Worm (Caenorhabditis elegans) whole organism, L1 larva: ENCODE results near the gene rod-1.

Experiments
- C04F5.9 ChIP-seq: sonication (generic microtip); optimal IDR thresholded peaks from 2 replicates; lab custom pipeline; 2016; ENCODE audit warnings: missing genetic modification characterization, missing compliant biosample characterization
- Y116A8C.19 ChIP-seq: sonication (generic microtip); optimal IDR thresholded peaks from 2 replicates; lab custom pipeline; 2016; ENCODE audit warnings: missing compliant biosample characterization, missing genetic modification characterization, borderline replicate concordance
- aha-1 ChIP-seq: fragments of 150-350 bp; optimal IDR thresholded peaks from 2 replicates; lab custom pipeline; 2014; ENCODE audit warnings: missing biosample characterization, missing genetic modification characterization
- alr-1 ChIP-seq: fragments of 200-800 bp; sonication (Bioruptor generic); optimal IDR thresholded peaks from 2 replicates; lab custom pipeline; 2018; ENCODE audit warnings: borderline replicate concordance, mild to moderate bottlenecking, missing genetic modification characterization, missing compliant biosample characterization
- ama-1 ChIP-seq: fragments of 150-350 bp; optimal IDR thresholded peaks from 2 replicates; lab custom pipeline; 2014
- blmp-1 ChIP-seq: fragments of 150-350 bp; optimal IDR thresholded peaks from 2 replicates; lab custom pipeline; 2014; ENCODE audit warnings: missing biosample characterization, missing genetic modification characterization
- ceh-8 ChIP-seq: fragments of 200-800 bp; sonication (Bioruptor generic); optimal IDR thresholded peaks from 2 replicates; lab custom pipeline; 2018; ENCODE audit warnings: mild to moderate bottlenecking, missing genetic modification characterization, moderate library complexity, missing compliant biosample characterization
- ceh-90 ChIP-seq: sonication (generic microtip); optimal IDR thresholded peaks from 2 replicates; lab custom pipeline; 2016; ENCODE audit warnings: missing genetic modification characterization, missing compliant biosample characterization
- ces-1 ChIP-seq: fragments of 150-350 bp; optimal IDR thresholded peaks from 2 replicates; lab custom pipeline; 2014; ENCODE audit warnings: missing biosample characterization, missing genetic modification reagents, missing genetic modification characterization
- dpl-1 ChIP-seq, 3 experiments: fragments of 150-350 bp in 2 of 3; sonication (generic microtip) in 1 of 3; optimal IDR thresholded peaks; 2 replicates each; lab custom pipeline; 2014 to 2017; ENCODE audit warnings: missing biosample characterization in 3 of 3, missing genetic modification characterization in 3 of 3, missing genetic modification reagents in 3 of 3
- dsc-1 ChIP-seq: sonication (generic microtip); optimal IDR thresholded peaks from 2 replicates; lab custom pipeline; 2016; ENCODE audit warnings: mild to moderate bottlenecking, missing genetic modification characterization, missing compliant biosample characterization
- egl-13 ChIP-seq: sonication (generic microtip); optimal IDR thresholded peaks from 2 replicates; lab custom pipeline; 2016; ENCODE audit warnings: missing genotype, missing genetic modification reagents, missing genetic modification characterization, missing compliant biosample characterization
- egl-27 ChIP-seq, 2 experiments: fragments of 150-350 bp in 1 of 2; sonication (generic microtip); optimal IDR thresholded peaks; 3 replicates each; lab custom pipeline; 2017 to 2018; ENCODE audit warnings: missing biosample characterization in 2 of 2, missing genetic modification characterization in 2 of 2, missing genetic modification reagents in 2 of 2
- ets-5 ChIP-seq: fragments of 200-800 bp; sonication (Bioruptor generic); IDR thresholded peaks from 2 replicates; pipeline ENCODE4 v1.3.6; 2022; ENCODE audit warnings: missing genetic modification characterization, missing compliant biosample characterization
- fkh-8 ChIP-seq: sonication (generic microtip); optimal IDR thresholded peaks from 2 replicates; lab custom pipeline; 2016; ENCODE audit warnings: mild to moderate bottlenecking, missing genetic modification characterization, missing compliant biosample characterization
- hpl-2 ChIP-seq: fragments of 150-350 bp; optimal IDR thresholded peaks from 2 replicates; lab custom pipeline; 2014; ENCODE audit warnings: missing biosample characterization, missing genetic modification reagents, missing genetic modification characterization
- jun-1 ChIP-seq: fragments of 150-350 bp; optimal IDR thresholded peaks from 2 replicates; lab custom pipeline; 2014; ENCODE audit warnings: missing biosample characterization, missing genetic modification reagents, missing genetic modification characterization
- lin-13 ChIP-seq: fragments of 150-350 bp; optimal IDR thresholded peaks from 2 replicates; lab custom pipeline; 2014; ENCODE audit warnings: missing biosample characterization, missing genetic modification reagents, missing genetic modification characterization
- lin-15B ChIP-seq: fragments of 150-350 bp; sonication (generic microtip); optimal IDR thresholded peaks from 3 replicates; lab custom pipeline; 2014; ENCODE audit warnings: missing biosample characterization, missing genetic modification characterization
- lin-35 ChIP-seq, 2 experiments: fragments of 150-350 bp; optimal IDR thresholded peaks; 2 replicates each; lab custom pipeline; 2014; ENCODE audit warnings: missing biosample characterization in 2 of 2, missing genetic modification characterization in 2 of 2, missing genetic modification reagents in 2 of 2
- lsy-2 ChIP-seq, 2 experiments: fragments of 150-350 bp; optimal IDR thresholded peaks; 2 replicates each; lab custom pipeline; 2014; ENCODE audit warnings: missing biosample characterization in 2 of 2, missing genetic modification characterization in 2 of 2
- mab-9 ChIP-seq: fragments of 200-800 bp; sonication (Bioruptor generic); IDR thresholded peaks from 2 replicates; pipeline ENCODE4 v1.3.6; 2022; ENCODE audit warnings: missing genetic modification reagents, missing genetic modification characterization, missing compliant biosample characterization
- nhr-71 ChIP-seq: sonication (generic microtip); optimal IDR thresholded peaks from 2 replicates; lab custom pipeline; 2016; ENCODE audit warnings: mild to moderate bottlenecking, missing genetic modification characterization, moderate library complexity, missing compliant biosample characterization
- nhr-85 ChIP-seq: sonication (generic microtip); peaks from one replicate; lab custom pipeline; 2016; ENCODE audit warnings: missing genetic modification characterization, inconsistent platforms, missing compliant biosample characterization
- pax-3 ChIP-seq: fragments of 200-800 bp; sonication (Bioruptor generic); optimal IDR thresholded peaks from 2 replicates; lab custom pipeline; 2018; ENCODE audit warnings: mild to moderate bottlenecking, missing genetic modification characterization, moderate library complexity, missing compliant biosample characterization
- rnt-1 ChIP-seq: sonication (generic microtip); optimal IDR thresholded peaks from 2 replicates; lab custom pipeline; 2016; ENCODE audit warnings: mild to moderate bottlenecking, missing genetic modification characterization, moderate library complexity, missing compliant biosample characterization
- sox-4 ChIP-seq: sonication (generic microtip); optimal IDR thresholded peaks from 2 replicates; lab custom pipeline; 2016; ENCODE audit warnings: missing genetic modification characterization, missing compliant biosample characterization
- sptf-1 ChIP-seq: fragments of 150-350 bp; optimal IDR thresholded peaks from 2 replicates; lab custom pipeline; 2014; ENCODE audit warnings: missing biosample characterization, missing genetic modification characterization
- sup-37 ChIP-seq: fragments of 200-800 bp; sonication (Bioruptor generic); optimal IDR thresholded peaks from 2 replicates; lab custom pipeline; 2018; ENCODE audit warnings: mild to moderate bottlenecking, missing genetic modification characterization, missing compliant biosample characterization
- tbx-2 ChIP-seq: sonication (generic microtip); optimal IDR thresholded peaks from 2 replicates; lab custom pipeline; 2016; ENCODE audit warnings: missing genetic modification characterization, missing compliant biosample characterization
- tlp-1 ChIP-seq: fragments of 150-350 bp; optimal IDR thresholded peaks from 2 replicates; lab custom pipeline; 2014; ENCODE audit warnings: missing biosample characterization, missing genetic modification characterization
- unc-30 ChIP-seq: sonication (generic microtip); optimal IDR thresholded peaks from 2 replicates; lab custom pipeline; 2017; ENCODE audit warnings: missing biosample characterization, missing genetic modification characterization
- unc-62 ChIP-seq: fragments of 150-350 bp; optimal IDR thresholded peaks from 2 replicates; lab custom pipeline; 2014; ENCODE audit warnings: missing biosample characterization, missing genetic modification reagents, missing genetic modification characterization
- unc-86 ChIP-seq: sonication (generic microtip); optimal IDR thresholded peaks from 2 replicates; lab custom pipeline; 2016; ENCODE audit warnings: missing genetic modification characterization, missing compliant biosample characterization
- zag-1 ChIP-seq: fragments of 150-350 bp; optimal IDR thresholded peaks from 2 replicates; lab custom pipeline; 2014; ENCODE audit warnings: missing biosample characterization, missing genetic modification characterization
- zip-4 ChIP-seq: fragments of 200-800 bp; sonication (Bioruptor generic); optimal IDR thresholded peaks from 2 replicates; lab custom pipeline; 2018; ENCODE audit warnings: mild to moderate bottlenecking, missing genetic modification characterization, moderate library complexity, missing compliant biosample characterization
- ztf-4 ChIP-seq: fragments of 150-350 bp; optimal IDR thresholded peaks from 2 replicates; lab custom pipeline; 2014; ENCODE audit warnings: missing biosample characterization, missing genetic modification characterization

rod-1 gene

DNA sequence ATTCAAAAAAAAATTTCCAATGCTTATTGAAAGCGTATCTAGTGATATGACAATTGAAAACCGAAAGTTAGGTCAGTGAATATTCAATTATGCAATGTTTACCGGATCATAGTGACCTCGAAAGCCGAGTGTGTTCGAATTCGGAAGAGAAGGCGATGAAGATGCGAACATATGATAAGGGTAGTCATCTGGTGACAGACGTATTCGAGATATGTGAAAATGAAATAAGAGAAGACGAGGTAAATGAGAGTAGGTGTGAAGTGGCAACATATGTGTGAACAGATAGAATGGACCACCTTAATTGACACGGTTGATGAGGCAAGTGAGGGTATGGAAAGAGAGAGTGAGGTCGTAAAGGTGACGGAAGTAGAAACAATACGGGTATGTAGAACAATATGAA lies 23.4 kb upstream of the rod-1 start:
- TF ChIP-seq sox-4 (tag; lab: Kevin White, UChicago): no peak
- peak; percentile 60 for TF ChIP-seq blmp-1 (tag; lab: Kevin White, UChicago)
- no peak for TF ChIP-seq lin-35 (GFP tag; optimal IDR thresholded peaks at IDR 0.05; lab: Kevin White, UChicago)
- TF ChIP-seq alr-1: no peak
- TF ChIP-seq ztf-4 (tag; lab: Kevin White, UChicago): no peak

DNA sequence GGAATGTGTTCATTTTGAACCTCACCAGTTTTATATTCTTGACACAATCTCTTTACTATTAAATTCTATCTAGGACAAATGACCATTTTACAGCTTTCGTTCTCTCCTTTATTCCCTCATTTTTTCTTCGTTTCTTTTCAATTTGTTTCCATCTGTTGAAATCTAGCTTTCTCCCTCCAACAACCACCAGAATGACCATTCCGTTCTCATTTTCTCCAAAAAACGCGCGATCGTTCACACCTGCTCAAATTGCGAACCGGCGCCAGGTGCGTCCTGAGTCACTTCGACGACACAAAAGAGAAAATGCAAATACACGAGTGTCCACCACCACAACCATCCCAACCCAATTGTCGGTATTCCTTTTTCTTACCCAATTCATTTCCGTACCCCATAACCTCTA lies 22.0 kb upstream of the rod-1 start, which contains the start of gene F13B6.1:
F13B6.1 (plus strand) TSS at position 301 of the 400 bp plus-strand sequence.
- no peak for TF ChIP-seq Y116A8C.19 (tag; lab: Kevin White, UChicago)
- TF ChIP-seq unc-62 (GFP tag; lab: Kevin White, UChicago): no peak
- TF ChIP-seq alr-1: no peak
- no peak for TF ChIP-seq ceh-8 (GFP tag; lab: Kevin White, UChicago)
- no peak for TF ChIP-seq unc-86
- TF ChIP-seq pax-3: no peak
- no peak for TF ChIP-seq jun-1 (tag; lab: Kevin White, UChicago)
- TF ChIP-seq tlp-1: no peak
- no peak for TF ChIP-seq unc-30 (tag; lab: Kevin White, UChicago)
- TF ChIP-seq lin-13 (GFP tag; lab: Kevin White, UChicago): no peak
- no peak for TF ChIP-seq ceh-90 (tag; lab: Kevin White, UChicago)
- no peak for TF ChIP-seq ama-1 (lab: Kevin White, UChicago)
- no peak for TF ChIP-seq mab-9
- TF ChIP-seq tbx-2: no peak
- no peak for TF ChIP-seq C04F5.9 (tag; lab: Kevin White, UChicago)

DNA sequence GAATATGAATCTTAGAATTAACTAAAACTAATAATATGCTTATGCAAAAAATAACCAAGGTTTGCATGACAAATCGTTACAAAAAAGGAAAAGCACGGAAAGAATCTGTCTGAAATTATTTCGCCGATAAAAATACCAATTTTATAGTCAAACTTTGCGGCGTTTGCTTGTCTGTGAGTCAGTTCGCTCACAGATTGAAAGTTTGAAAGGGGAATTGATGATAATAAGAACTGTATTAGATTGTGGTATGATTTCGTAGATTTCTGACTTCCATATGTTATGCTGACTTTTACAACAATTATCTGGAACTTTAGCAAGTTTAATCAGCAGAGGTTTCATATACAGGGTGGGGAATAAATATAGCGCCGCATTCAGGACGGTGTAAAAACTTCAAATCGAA lies 18.0 kb upstream of the rod-1 start, which contains the start of gene F13B6.2:
F13B6.2 (minus strand) TSS at position 101 of the 400 bp plus-strand sequence.
- no peak for TF ChIP-seq nhr-85 (tag; lab: Kevin White, UChicago)
- no peak for TF ChIP-seq sup-37 (GFP tag; lab: Kevin White, UChicago)
- TF ChIP-seq ceh-90 (tag; lab: Kevin White, UChicago): no peak
- no peak for TF ChIP-seq unc-30 (tag; lab: Kevin White, UChicago)
- no peak for TF ChIP-seq fkh-8 (tag; lab: Kevin White, UChicago)
- no peak for TF ChIP-seq sptf-1 (tag; lab: Kevin White, UChicago)
- TF ChIP-seq blmp-1 (tag; lab: Kevin White, UChicago): no peak
- TF ChIP-seq jun-1 (tag; lab: Kevin White, UChicago): no peak
- no peak for TF ChIP-seq zag-1
- no peak for TF ChIP-seq nhr-71 (tag; lab: Kevin White, UChicago)
- no peak for TF ChIP-seq aha-1
- TF ChIP-seq ces-1: no peak
- no peak for TF ChIP-seq lin-13 (GFP tag; lab: Kevin White, UChicago)
- TF ChIP-seq lsy-2 (tag; optimal IDR thresholded peaks at IDR 0.05; lab: Kevin White, UChicago): no peak
- TF ChIP-seq rnt-1: no peak
- TF ChIP-seq egl-27 (tag; optimal IDR thresholded peaks at IDR 0.05; lab: Kevin White, UChicago): no peak
- TF ChIP-seq ets-5 (GFP tag; lab: Robert Waterston, UW): no peak
- TF ChIP-seq dpl-1 (GFP tag; optimal IDR thresholded peaks at IDR 0.05; lab: Kevin White, UChicago): no peak
- TF ChIP-seq dsc-1: no peak
- TF ChIP-seq, all 84 proteins: peak for 0

DNA sequence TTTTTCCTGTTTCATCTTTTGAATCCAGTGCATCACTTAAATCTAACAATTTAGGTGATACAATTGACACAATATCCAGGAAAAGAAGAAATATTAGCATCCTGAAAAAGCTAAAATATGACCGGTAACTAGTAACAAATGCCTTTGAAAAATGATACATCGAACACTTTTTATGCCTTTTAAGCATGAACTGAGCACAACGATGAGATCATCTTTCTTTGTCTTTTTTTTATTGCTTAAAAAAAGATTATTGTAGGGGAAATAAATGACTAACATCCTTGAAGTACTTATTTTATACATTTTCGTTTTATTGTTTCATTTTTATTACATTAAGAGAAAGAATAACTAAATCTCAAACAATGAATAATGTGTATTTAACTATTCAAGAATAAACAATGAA lies 12.4 kb upstream of the rod-1 start, which contains the start of gene F13B6.3:
F13B6.3 (minus strand) TSS at position 101 of the 400 bp plus-strand sequence.
- no peak for TF ChIP-seq lin-15B
- no peak for TF ChIP-seq egl-13 (tag; lab: Kevin White, UChicago)
- no peak for TF ChIP-seq ama-1 (lab: Kevin White, UChicago)
- TF ChIP-seq zip-4 (GFP tag; lab: Kevin White, UChicago): no peak
- no peak for TF ChIP-seq ceh-90 (tag; lab: Kevin White, UChicago)
- TF ChIP-seq mab-9: no peak
- TF ChIP-seq hpl-2 (GFP tag; lab: Kevin White, UChicago): no peak
- TF ChIP-seq aha-1: no peak
